Worm (Caenorhabditis elegans) whole organism, late embryonic: ENCODE data around the gene Y75B12B.1.

Experiments
- C38D4.7 ChIP-seq: fragments of 200-800 bp; sonication (Bioruptor generic); optimal IDR thresholded peaks from 2 replicates; lab custom pipeline; 2018; ENCODE audit warnings: mild to moderate bottlenecking, missing genetic modification characterization, moderate library complexity, missing compliant biosample characterization
- K02D7.2 ChIP-seq: sonication (generic microtip); optimal IDR thresholded peaks from 2 replicates; lab custom pipeline; 2017; ENCODE audit warnings: mild to moderate bottlenecking, missing genetic modification characterization, missing compliant biosample characterization
- K09A11.1 ChIP-seq: sonication (generic microtip); optimal IDR thresholded peaks from 2 replicates; lab custom pipeline; 2017; ENCODE audit warnings: antibody characterized with exemption, mild to moderate bottlenecking, missing genetic modification characterization, missing compliant biosample characterization; ENCODE audit not compliant: insufficient read depth
- ahr-1 ChIP-seq: sonication (generic microtip); optimal IDR thresholded peaks from 2 replicates; lab custom pipeline; 2016; ENCODE audit warnings: missing genetic modification characterization, missing compliant biosample characterization
- ama-1 ChIP-seq: fragments of 150-350 bp; optimal IDR thresholded peaks from 2 replicates; lab custom pipeline; 2014
- ceh-18 ChIP-seq: sonication (generic microtip); optimal IDR thresholded peaks from 2 replicates; lab custom pipeline; 2016; ENCODE audit warnings: missing genetic modification characterization, missing compliant biosample characterization
- ceh-2 ChIP-seq: sonication (generic microtip); optimal IDR thresholded peaks from 2 replicates; lab custom pipeline; 2016; ENCODE audit warnings: missing genotype, missing genetic modification characterization, missing compliant biosample characterization
- ceh-22 ChIP-seq: sonication (generic microtip); optimal IDR thresholded peaks from 2 replicates; lab custom pipeline; 2017; ENCODE audit warnings: missing biosample characterization, missing genetic modification characterization
- ceh-30 ChIP-seq: fragments of 150-350 bp; optimal IDR thresholded peaks from 2 replicates; lab custom pipeline; 2014; ENCODE audit warnings: missing biosample characterization, missing genetic modification characterization
- ceh-34 ChIP-seq: sonication (generic microtip); optimal IDR thresholded peaks from 2 replicates; lab custom pipeline; 2016; ENCODE audit warnings: mild to moderate bottlenecking, missing genetic modification characterization, missing compliant biosample characterization
- ceh-45 ChIP-seq: fragments of 200-800 bp; sonication (Bioruptor generic); IDR thresholded peaks from 2 replicates; pipeline ENCODE4 v1.3.6; 2022; ENCODE audit warnings: missing genetic modification reagents, missing genetic modification characterization, missing compliant biosample characterization
- ceh-48 ChIP-seq: sonication (generic microtip); optimal IDR thresholded peaks from 2 replicates; lab custom pipeline; 2016; ENCODE audit warnings: missing genetic modification characterization, inconsistent platforms, missing compliant biosample characterization
- ceh-6 ChIP-seq: fragments of 200-800 bp; sonication (Bioruptor generic); optimal IDR thresholded peaks from 2 replicates; lab custom pipeline; 2018; ENCODE audit warnings: mild to moderate bottlenecking, missing genetic modification characterization, missing compliant biosample characterization
- ceh-9 ChIP-seq: sonication (generic microtip); optimal IDR thresholded peaks from 2 replicates; lab custom pipeline; 2016; ENCODE audit warnings: mild to moderate bottlenecking, missing genetic modification characterization, inconsistent platforms, missing compliant biosample characterization
- che-1 ChIP-seq: sonication (generic microtip); optimal IDR thresholded peaks from 2 replicates; lab custom pipeline; 2016; ENCODE audit warnings: mild to moderate bottlenecking, missing genetic modification characterization, missing compliant biosample characterization
- dve-1 ChIP-seq: sonication (generic microtip); optimal IDR thresholded peaks from 2 replicates; lab custom pipeline; 2017; ENCODE audit warnings: antibody characterized with exemption, mild to moderate bottlenecking, missing genetic modification characterization, missing compliant biosample characterization
- elt-2 ChIP-seq: sonication (generic microtip); optimal IDR thresholded peaks from 2 replicates; lab custom pipeline; 2016; ENCODE audit warnings: missing genetic modification reagents, missing genetic modification characterization, missing compliant biosample characterization
- ets-4 ChIP-seq: sonication (generic microtip); optimal IDR thresholded peaks from 2 replicates; lab custom pipeline; 2016; ENCODE audit warnings: missing genetic modification characterization, missing compliant biosample characterization
- fax-1 ChIP-seq: sonication (generic microtip); optimal IDR thresholded peaks from 2 replicates; lab custom pipeline; 2016; ENCODE audit warnings: missing genotype, missing genetic modification characterization, missing compliant biosample characterization
- fkh-10 ChIP-seq: fragments of 150-350 bp; optimal IDR thresholded peaks from 2 replicates; lab custom pipeline; 2014; ENCODE audit warnings: missing biosample characterization, missing genetic modification reagents, missing genetic modification characterization
- fkh-6 ChIP-seq: sonication (generic microtip); optimal IDR thresholded peaks from 2 replicates; lab custom pipeline; 2016; ENCODE audit warnings: missing genetic modification characterization, missing compliant biosample characterization
- gmeb-2 ChIP-seq: sonication (generic microtip); optimal IDR thresholded peaks from 2 replicates; lab custom pipeline; 2016; ENCODE audit warnings: missing genetic modification characterization, inconsistent platforms, missing compliant biosample characterization
- hlh-13 ChIP-seq: fragments of 200-800 bp; sonication (Bioruptor generic); optimal IDR thresholded peaks from 2 replicates; lab custom pipeline; 2018; ENCODE audit warnings: mild to moderate bottlenecking, missing genetic modification characterization, missing compliant biosample characterization
- hlh-15 ChIP-seq: sonication (generic microtip); optimal IDR thresholded peaks from 2 replicates; lab custom pipeline; 2016; ENCODE audit warnings: missing genetic modification characterization, missing compliant biosample characterization
- hlh-30 ChIP-seq: sonication (generic microtip); optimal IDR thresholded peaks from 2 replicates; lab custom pipeline; 2017; ENCODE audit warnings: antibody characterized with exemption, missing genetic modification characterization, missing compliant biosample characterization; ENCODE audit not compliant: insufficient read depth
- hlh-6 ChIP-seq: sonication (generic microtip); optimal IDR thresholded peaks from 2 replicates; lab custom pipeline; 2016; ENCODE audit warnings: missing genotype, missing genetic modification characterization, missing compliant biosample characterization
- hlh-8 ChIP-seq: sonication (generic microtip); optimal IDR thresholded peaks from 2 replicates; lab custom pipeline; 2016; ENCODE audit warnings: missing genotype, missing genetic modification characterization, missing compliant biosample characterization
- lim-6 ChIP-seq: sonication (generic microtip); optimal IDR thresholded peaks from 2 replicates; lab custom pipeline; 2016; ENCODE audit warnings: missing genetic modification characterization, missing compliant biosample characterization
- lin-11 ChIP-seq: fragments of 200-800 bp; sonication (Bioruptor generic); optimal IDR thresholded peaks from 2 replicates; lab custom pipeline; 2018; ENCODE audit warnings: mild to moderate bottlenecking, missing genetic modification characterization, missing compliant biosample characterization
- madf-2 ChIP-seq: sonication (generic microtip); optimal IDR thresholded peaks from 2 replicates; lab custom pipeline; 2017; ENCODE audit warnings: missing genetic modification characterization, missing compliant biosample characterization
- mec-3 ChIP-seq: sonication (generic microtip); optimal IDR thresholded peaks from 2 replicates; lab custom pipeline; 2016; ENCODE audit warnings: borderline replicate concordance, missing genetic modification characterization, missing compliant biosample characterization
- nfya-1 ChIP-seq: sonication (generic microtip); optimal IDR thresholded peaks from 2 replicates; lab custom pipeline; 2017; ENCODE audit warnings: missing genetic modification characterization, mild to moderate bottlenecking, missing compliant biosample characterization, antibody characterized with exemption, moderate library complexity
- nhr-232 ChIP-seq: sonication (generic microtip); optimal IDR thresholded peaks from 2 replicates; lab custom pipeline; 2016; ENCODE audit warnings: missing genetic modification characterization, missing compliant biosample characterization
- npax-4 ChIP-seq: sonication (generic microtip); optimal IDR thresholded peaks from 2 replicates; lab custom pipeline; 2016; ENCODE audit warnings: missing genetic modification characterization, missing compliant biosample characterization
- odd-2 ChIP-seq: sonication (generic microtip); optimal IDR thresholded peaks from 2 replicates; lab custom pipeline; 2017; ENCODE audit warnings: antibody characterized with exemption, mild to moderate bottlenecking, missing genetic modification characterization, missing compliant biosample characterization
- pag-3 ChIP-seq: sonication (generic microtip); optimal IDR thresholded peaks from 2 replicates; lab custom pipeline; 2016; ENCODE audit warnings: missing compliant biosample characterization, missing genetic modification characterization, borderline replicate concordance
- pax-1 ChIP-seq: fragments of 150-350 bp; optimal IDR thresholded peaks from 2 replicates; lab custom pipeline; 2014; ENCODE audit warnings: missing biosample characterization, missing genetic modification characterization
- pha-2 ChIP-seq: sonication (generic microtip); optimal IDR thresholded peaks from 2 replicates; lab custom pipeline; 2017; ENCODE audit warnings: mild to moderate bottlenecking, missing genetic modification characterization, missing compliant biosample characterization
- pros-1 ChIP-seq: fragments of 150-350 bp; optimal IDR thresholded peaks from 2 replicates; lab custom pipeline; 2014; ENCODE audit warnings: missing biosample characterization, missing genetic modification reagents, missing genetic modification characterization
- ref-2 ChIP-seq: sonication (generic microtip); optimal IDR thresholded peaks from 2 replicates; lab custom pipeline; 2016; ENCODE audit warnings: missing genetic modification characterization, missing compliant biosample characterization
- rnt-1 ChIP-seq: sonication (generic microtip); optimal IDR thresholded peaks from 2 replicates; lab custom pipeline; 2016; ENCODE audit warnings: missing genetic modification characterization, missing compliant biosample characterization
- sdc-2 ChIP-seq: sonication (generic microtip); optimal IDR thresholded peaks from 2 replicates; lab custom pipeline; 2016; ENCODE audit warnings: missing genotype, missing genetic modification characterization, missing compliant biosample characterization
- sox-2 ChIP-seq: fragments of 200-800 bp; sonication (Bioruptor generic); IDR thresholded peaks from 2 replicates; pipeline ENCODE4 v1.3.6; 2022; ENCODE audit warnings: missing genetic modification reagents, missing genetic modification characterization, missing compliant biosample characterization
- sox-4 ChIP-seq: sonication (generic microtip); optimal IDR thresholded peaks from 2 replicates; lab custom pipeline; 2017; ENCODE audit warnings: mild to moderate bottlenecking, missing genetic modification characterization, inconsistent platforms, missing compliant biosample characterization
- syd-9 ChIP-seq: sonication (generic microtip); optimal IDR thresholded peaks from 2 replicates; lab custom pipeline; 2016; ENCODE audit warnings: mild to moderate bottlenecking, missing genetic modification characterization, moderate library complexity, missing compliant biosample characterization
- tbx-2 ChIP-seq: sonication (generic microtip); optimal IDR thresholded peaks from 2 replicates; lab custom pipeline; 2016; ENCODE audit warnings: missing genetic modification characterization, missing compliant biosample characterization
- tbx-7 ChIP-seq: sonication (generic microtip); optimal IDR thresholded peaks from 2 replicates; lab custom pipeline; 2016; ENCODE audit warnings: missing genotype, missing genetic modification characterization, missing compliant biosample characterization
- ttx-3 ChIP-seq: sonication (generic microtip); optimal IDR thresholded peaks from 2 replicates; lab custom pipeline; 2016; ENCODE audit warnings: missing genetic modification reagents, missing genetic modification characterization, missing compliant biosample characterization
- unc-3 ChIP-seq, 2 experiments: fragments of 200-800 bp in 1 of 2; sonication (Bioruptor generic) in 1 of 2; sonication (generic microtip) in 1 of 2; conservative IDR thresholded peaks in 1 of 2; optimal IDR thresholded peaks in 1 of 2; 2 replicates each; pipeline versions ENCODE4 v1.3.6 to Lab custom; 2016 to 2022; ENCODE audit warnings: missing compliant biosample characterization in 2 of 2, missing genetic modification characterization in 2 of 2, missing genetic modification reagents in 1 of 2
- unc-42 ChIP-seq: sonication (generic microtip); optimal IDR thresholded peaks from 2 replicates; lab custom pipeline; 2016; ENCODE audit warnings: missing genotype, missing genetic modification characterization, missing compliant biosample characterization
- unc-55 ChIP-seq: sonication (generic microtip); optimal IDR thresholded peaks from 2 replicates; lab custom pipeline; 2017; ENCODE audit warnings: missing biosample characterization, missing genetic modification reagents, missing genetic modification characterization
- unc-86 ChIP-seq: sonication (generic microtip); optimal IDR thresholded peaks from 2 replicates; lab custom pipeline; 2016; ENCODE audit warnings: missing genetic modification characterization, missing compliant biosample characterization

Gene Y75B12B.1

ce11 chrV:15190903-15191302 lies 6.4 kb downstream of the Y75B12B.1 start, which contains the start of gene Y75B12B.11:
Gene Y75B12B.11 (plus strand): TSS chrV:15191296.
- TF ChIP-seq unc-86 (tag; lab: Kevin White, UChicago), result peak; percentile 79
- TF ChIP-seq C38D4.7 (GFP tag; lab: Kevin White, UChicago), result peak; percentile 86
- peak; percentile 80 for TF ChIP-seq hlh-15 (tag; lab: Kevin White, UChicago)
- TF ChIP-seq ceh-22, result no peak
- TF ChIP-seq elt-2, result peak; percentile 93
- peak; percentile 86 for TF ChIP-seq fkh-6 (tag; lab: Kevin White, UChicago)
- peak; percentile 85 for TF ChIP-seq K02D7.2 (tag; lab: Kevin White, UChicago)
- peak; percentile 84 for TF ChIP-seq sdc-2
- TF ChIP-seq mec-3 (tag; lab: Kevin White, UChicago), result peak; percentile 26
- TF ChIP-seq tbx-2, result peak; percentile 86
- peak; percentile 74 for TF ChIP-seq ceh-48
- TF ChIP-seq hlh-30 (tag; lab: Kevin White, UChicago), result peak; percentile 67
- TF ChIP-seq madf-2 (tag; lab: Kevin White, UChicago), result peak; percentile 85
- peak; percentile 59 for TF ChIP-seq tbx-7 (tag; lab: Kevin White, UChicago)
- peak; percentile 71 for TF ChIP-seq ahr-1 (tag; lab: Kevin White, UChicago)
- peak; percentile 47 for TF ChIP-seq pros-1 (tag; lab: Kevin White, UChicago)
- peak; percentile 74 for TF ChIP-seq npax-4 (tag; lab: Kevin White, UChicago)
- TF ChIP-seq gmeb-2 (tag; lab: Kevin White, UChicago), result peak; percentile 80
- peak; percentile 82 for TF ChIP-seq ceh-30
- peak; percentile 82 for TF ChIP-seq fax-1 (tag; lab: Kevin White, UChicago)
- TF ChIP-seq pag-3 (tag; lab: Kevin White, UChicago), result no peak
- peak; percentile 87 for TF ChIP-seq ref-2 (tag; lab: Kevin White, UChicago)
- TF ChIP-seq ets-4 (tag; lab: Kevin White, UChicago), result peak; percentile 69
- peak; percentile 88 for TF ChIP-seq ceh-34 (tag; lab: Kevin White, UChicago)
- no peak for TF ChIP-seq odd-2 (tag; lab: Kevin White, UChicago)
- TF ChIP-seq syd-9 (tag; lab: Kevin White, UChicago), result peak; percentile 91
- peak; percentile 84 for TF ChIP-seq hlh-8 (tag; lab: Kevin White, UChicago)
- TF ChIP-seq rnt-1 (tag; lab: Kevin White, UChicago), result peak; percentile 76
- TF ChIP-seq ttx-3 (tag; lab: Kevin White, UChicago), result peak; percentile 87
- TF ChIP-seq hlh-13 (GFP tag; lab: Kevin White, UChicago), result peak; percentile 75
- no peak for TF ChIP-seq fkh-10 (GFP tag; lab: Kevin White, UChicago)
- peak; percentile 8 for TF ChIP-seq unc-55
- TF ChIP-seq unc-42 (tag; lab: Kevin White, UChicago), result no peak
- TF ChIP-seq dve-1 (tag; lab: Kevin White, UChicago), result peak; percentile 87
- peak; percentile 84 for TF ChIP-seq nhr-232 (tag; lab: Kevin White, UChicago)
- TF ChIP-seq nfya-1, result peak; percentile 70
- TF ChIP-seq che-1 (tag; lab: Kevin White, UChicago), result peak; percentile 90
- peak; percentile 81 for TF ChIP-seq lin-11 (tag; lab: Kevin White, UChicago)
- peak; percentile 54; the same call in 1 of the 2 replicates for TF ChIP-seq unc-3 (GFP tag; conservative IDR thresholded peaks at IDR 0.05; lab: Robert Waterston, UW)
- TF ChIP-seq unc-3 (tag; optimal IDR thresholded peaks at IDR 0.05; lab: Kevin White, UChicago), result peak; percentile 71
- TF ChIP-seq pax-1 (tag; lab: Kevin White, UChicago), result no peak
- TF ChIP-seq pha-2 (tag; lab: Kevin White, UChicago), result peak; percentile 90
- peak; percentile 88 for TF ChIP-seq ceh-2 (tag; lab: Kevin White, UChicago)
- TF ChIP-seq hlh-6 (tag; lab: Kevin White, UChicago), result peak; percentile 92
- peak; percentile 46 for TF ChIP-seq lim-6
- TF ChIP-seq sox-4 (tag; lab: Kevin White, UChicago), result peak; percentile 87
- TF ChIP-seq K09A11.1 (tag; lab: Kevin White, UChicago), result peak; percentile 77
- TF ChIP-seq sox-2 (GFP tag; lab: Robert Waterston, UW), result peak; percentile 62; the same call in 1 of the 2 replicates
- TF ChIP-seq ceh-45 (GFP tag; lab: Robert Waterston, UW), result peak; percentile 81
- TF ChIP-seq ceh-18, result peak; percentile 78
- peak; percentile 87 for TF ChIP-seq ceh-6 (GFP tag; lab: Kevin White, UChicago)
- peak; percentile 68 for TF ChIP-seq ceh-9
- no peak for TF ChIP-seq ama-1 (lab: Kevin White, UChicago)
